Fruit fly (Drosophila melanogaster): ENCODE measurements around the gene Diedel.
A peak's percentile ranks its signal among the peaks of the same experiment; 100 is the strongest.

Diedel gene

DNA sequence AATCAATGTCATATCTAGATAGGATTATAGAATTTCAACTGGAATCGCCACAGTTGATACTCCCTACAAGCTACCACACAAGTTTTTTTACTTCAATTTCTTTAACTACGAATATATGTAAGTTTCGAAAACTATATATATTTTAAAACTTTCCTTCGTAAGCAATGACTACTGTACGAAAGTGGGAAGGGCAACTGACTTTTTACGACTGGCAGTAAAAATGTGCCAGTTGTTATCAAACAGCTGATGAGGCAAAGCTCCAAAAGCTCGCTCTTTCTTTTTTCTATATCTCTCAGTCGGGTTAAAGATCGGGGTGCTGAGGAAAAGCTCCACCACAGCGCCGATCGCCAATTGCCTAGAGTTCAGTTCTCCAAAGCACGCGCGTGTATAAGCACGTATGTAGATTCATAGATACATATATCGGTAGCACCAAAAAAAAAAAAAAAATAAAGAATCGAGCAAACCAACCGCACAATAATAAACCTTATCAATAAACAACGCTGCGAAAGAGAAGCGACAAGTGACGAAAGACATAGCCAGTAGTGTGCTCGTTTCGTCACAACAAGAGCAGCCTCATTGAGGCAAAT lies 14.6 kb upstream of the Diedel start:
- TF ChIP-seq CG10348 (GFP tag; IDR thresholded peaks at IDR 0.05): no peak
- TF ChIP-seq D1 (tag; optimal IDR thresholded peaks at IDR 0.05): no peak
- TF ChIP-seq CG32121 (GFP tag; IDR thresholded peaks at IDR 0.05): no peak; the same call in none of the 2 replicates
- no peak for TF ChIP-seq CG9948 (tag; optimal IDR thresholded peaks at IDR 0.05)
- TF ChIP-seq rn (GFP tag; IDR thresholded peaks at IDR 0.05): peak; percentile 35; the same call in 1 of the 2 replicates
- peak; percentile 54 for TF ChIP-seq EcR (GFP tag; optimal IDR thresholded peaks at IDR 0.05)
- TF ChIP-seq CG17806 (tag; optimal IDR thresholded peaks at IDR 0.05): peak; percentile 12
- no peak for TF ChIP-seq CG14655 (GFP tag; optimal IDR thresholded peaks at IDR 0.05)
- peak; percentile 54 for TF ChIP-seq CG8159 (tag; optimal IDR thresholded peaks at IDR 0.05)
- TF ChIP-seq CG8301 (tag; optimal IDR thresholded peaks at IDR 0.05): no peak
- peak; percentile 45 for TF ChIP-seq CG15710 (tag; optimal IDR thresholded peaks at IDR 0.05)
- TF ChIP-seq Ets98B (GFP tag; IDR thresholded peaks at IDR 0.05): peak; percentile 57
- TF ChIP-seq Snoo (tag; optimal IDR thresholded peaks at IDR 0.05): peak; percentile 60
- no peak for TF ChIP-seq CG13204 (GFP tag; optimal IDR thresholded peaks at IDR 0.05)
- TF ChIP-seq gl (tag; optimal IDR thresholded peaks at IDR 0.05): peak; percentile 10
- TF ChIP-seq fd96Ca (GFP tag; IDR thresholded peaks at IDR 0.05): peak; percentile 61; the same call in 1 of the 3 replicates
- peak; percentile 32 for TF ChIP-seq Pif1A (GFP tag; optimal IDR thresholded peaks at IDR 0.05)
- TF ChIP-seq CG12605 (GFP tag; IDR thresholded peaks at IDR 0.05): peak; percentile 74
- TF ChIP-seq CG34367 (tag; optimal IDR thresholded peaks at IDR 0.05): no peak
- TF ChIP-seq Pif1B (GFP tag; optimal IDR thresholded peaks at IDR 0.05): peak; percentile 27
- TF ChIP-seq CG4496 (GFP tag; IDR thresholded peaks at IDR 0.05): peak; percentile 47

- TF ChIP-seq Snoo (tag; optimal IDR thresholded peaks at IDR 0.05) (no peak), gl (tag; optimal IDR thresholded peaks at IDR 0.05) (no peak), Ets98B (GFP tag; IDR thresholded peaks at IDR 0.05) (no peak), Pif1A (GFP tag; optimal IDR thresholded peaks at IDR 0.05) (no peak)
These were observed 13.7 kb upstream of the Diedel start for dm6 chr3R:29479922-29480321.

DNA sequence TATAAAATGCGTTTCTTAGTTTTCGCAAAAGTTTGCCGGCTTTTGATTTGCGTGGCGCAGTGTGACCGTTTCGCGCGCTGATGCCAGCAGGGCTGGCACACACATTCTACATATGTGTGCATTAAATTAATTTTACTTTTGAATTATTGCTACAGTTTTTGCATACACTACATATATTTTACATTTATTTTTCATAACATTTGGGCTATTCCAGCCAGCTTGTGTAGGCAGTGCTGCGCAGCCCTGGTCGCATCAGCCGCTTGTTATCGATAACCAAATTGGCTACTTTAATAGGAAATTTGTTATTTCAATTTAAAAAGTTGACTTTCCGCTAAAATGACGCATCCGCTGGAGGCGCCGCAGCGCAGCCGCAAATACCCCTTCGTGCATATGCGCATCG lies 4.4 kb upstream of the Diedel start, which contains the start of the genes CG2321 and CG2006:
Gene CG2321, minus strand, starts transcription at position 57 of the 400 bp plus-strand sequence.
Gene CG2006, plus strand, starts transcription at position 260 of the 400 bp plus-strand sequence.
- TF ChIP-seq CG15710 (tag; optimal IDR thresholded peaks at IDR 0.05) (peak; percentile 44), fd96Ca (GFP tag; IDR thresholded peaks at IDR 0.05) (peak; percentile 62; the same call in 2 of the 3 replicates), rn (GFP tag; IDR thresholded peaks at IDR 0.05) (0 out of 2 replicates have a peak, but pooled peaks have one; percentile 31), CG12605 (GFP tag; IDR thresholded peaks at IDR 0.05) (no peak), CG17806 (tag; optimal IDR thresholded peaks at IDR 0.05) (peak; percentile 56), CG9948 (tag; optimal IDR thresholded peaks at IDR 0.05) (peak; percentile 31), D1 (tag; optimal IDR thresholded peaks at IDR 0.05) (no peak), CG4496 (GFP tag; IDR thresholded peaks at IDR 0.05) (peak; percentile 64; the same call in 2 of the 3 replicates), CG14655 (GFP tag; optimal IDR thresholded peaks at IDR 0.05) (no peak), CG8159 (tag; optimal IDR thresholded peaks at IDR 0.05) (peak; percentile 48), Ets98B (GFP tag; IDR thresholded peaks at IDR 0.05) (peak; percentile 59)

- TF ChIP-seq CG17806 (tag; optimal IDR thresholded peaks at IDR 0.05) (no peak), CG9948 (tag; optimal IDR thresholded peaks at IDR 0.05) (no peak), rn (GFP tag; IDR thresholded peaks at IDR 0.05) (no peak), Pif1A (GFP tag; optimal IDR thresholded peaks at IDR 0.05) (no peak), CG32121 (GFP tag; IDR thresholded peaks at IDR 0.05) (no peak), gl (tag; optimal IDR thresholded peaks at IDR 0.05) (no peak), CG13204 (GFP tag; optimal IDR thresholded peaks at IDR 0.05) (no peak), Pif1B (GFP tag; optimal IDR thresholded peaks at IDR 0.05) (no peak), CG12605 (GFP tag; IDR thresholded peaks at IDR 0.05) (no peak), D1 (tag; optimal IDR thresholded peaks at IDR 0.05) (no peak), CG8301 (tag; optimal IDR thresholded peaks at IDR 0.05) (no peak)
These were observed 2.7 kb upstream of the Diedel start, which contains the start of gene Spase12 for dm6 chr3R:29490912-29491311. TSS of gene Spase12 (minus strand) at chr3R:29491150.

dm6 chr3R:29494482-29494881 lies 830 bp downstream of the Diedel start, which contains the start of gene FipoQ:
TSS of gene FipoQ (plus strand) at chr3R:29494782.
- TF ChIP-seq CG8159 (tag; optimal IDR thresholded peaks at IDR 0.05) (no peak), Pif1B (GFP tag; optimal IDR thresholded peaks at IDR 0.05) (no peak), EcR (GFP tag; optimal IDR thresholded peaks at IDR 0.05) (no peak), CG9948 (tag; optimal IDR thresholded peaks at IDR 0.05) (no peak), CG34367 (tag; optimal IDR thresholded peaks at IDR 0.05) (no peak), CG32121 (GFP tag; IDR thresholded peaks at IDR 0.05) (no peak), Snoo (tag; optimal IDR thresholded peaks at IDR 0.05) (no peak), CG4496 (GFP tag; IDR thresholded peaks at IDR 0.05) (no peak), Pif1A (GFP tag; optimal IDR thresholded peaks at IDR 0.05) (no peak), fd96Ca (GFP tag; IDR thresholded peaks at IDR 0.05) (no peak), CG13204 (GFP tag; optimal IDR thresholded peaks at IDR 0.05) (no peak), gl (tag; optimal IDR thresholded peaks at IDR 0.05) (no peak), rn (GFP tag; IDR thresholded peaks at IDR 0.05) (no peak), Ets98B (GFP tag; IDR thresholded peaks at IDR 0.05) (no peak), CG14655 (GFP tag; optimal IDR thresholded peaks at IDR 0.05) (no peak), CG17806 (tag; optimal IDR thresholded peaks at IDR 0.05) (no peak), CG12605 (GFP tag; IDR thresholded peaks at IDR 0.05) (no peak), CG10348 (GFP tag; IDR thresholded peaks at IDR 0.05) (no peak), CG15710 (tag; optimal IDR thresholded peaks at IDR 0.05) (no peak), CG8301 (tag; optimal IDR thresholded peaks at IDR 0.05) (no peak)

DNA sequence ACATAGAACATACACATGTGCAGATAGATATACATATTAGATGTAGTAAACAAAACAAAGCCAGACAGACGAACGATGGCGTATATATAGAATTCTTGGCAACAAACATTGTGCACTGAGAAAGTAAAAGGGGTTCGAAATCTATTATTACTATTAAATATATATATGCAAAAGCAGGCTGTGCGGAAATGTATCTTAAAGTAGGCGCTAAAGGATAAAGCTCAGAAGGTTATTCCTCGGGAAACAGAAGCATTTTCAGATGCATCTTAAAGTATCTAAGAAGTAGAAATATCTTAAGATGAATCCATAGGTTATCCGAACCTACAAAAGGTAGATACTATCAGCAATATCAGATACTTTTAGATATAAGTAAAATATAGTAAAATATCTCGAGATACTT lies 2.2 kb downstream of the Diedel start:
- TF ChIP-seq Pif1B (GFP tag; optimal IDR thresholded peaks at IDR 0.05): no peak
- no peak for TF ChIP-seq CG17806 (tag; optimal IDR thresholded peaks at IDR 0.05)
- TF ChIP-seq CG9948 (tag; optimal IDR thresholded peaks at IDR 0.05): no peak
- TF ChIP-seq CG8301 (tag; optimal IDR thresholded peaks at IDR 0.05): no peak
- no peak for TF ChIP-seq Ets98B (GFP tag; IDR thresholded peaks at IDR 0.05)
- TF ChIP-seq Pif1A (GFP tag; optimal IDR thresholded peaks at IDR 0.05): no peak
- no peak for TF ChIP-seq CG13204 (GFP tag; optimal IDR thresholded peaks at IDR 0.05)
- no peak for TF ChIP-seq CG34367 (tag; optimal IDR thresholded peaks at IDR 0.05)

All from whole organism, pupa.